Worm (Caenorhabditis elegans): ENCODE measurements around the gene Y73F8A.12.
"Not testable (repeated sequence)": the region's sequence is repeated elsewhere in the genome, so short reads cannot be mapped to it uniquely, and the experiment has no call there.

Gene Y73F8A.12

ce11 chrIV:15311590-15311989 is at the start of gene Y73F8A.12:
Gene Y73F8A.12 (minus strand): TSS chrIV:15311690.
- not testable (repeated sequence) for TF ChIP-seq unc-62 (GFP tag; optimal IDR thresholded peaks at IDR 0.05)

- TF ChIP-seq unc-62 (GFP tag; optimal IDR thresholded peaks at IDR 0.05), result no peak
These were observed 49.8 kb upstream of the Y73F8A.12 start, which contains the start of gene cpna-4 for ce11 chrIV:15361244-15361643. Gene cpna-4 (plus strand): TSS chrIV:15361544.

- TF ChIP-seq unc-62 (GFP tag; optimal IDR thresholded peaks at IDR 0.05), result no peak
These were observed 25.3 kb upstream of the Y73F8A.12 start, which contains the start of gene irld-59 for ce11 chrIV:15336778-15337177. Gene irld-59 (plus strand): TSS chrIV:15337078.

- no peak for TF ChIP-seq unc-62 (GFP tag; optimal IDR thresholded peaks at IDR 0.05)
These were observed 16.6 kb upstream of the Y73F8A.12 start, which contains the start of gene tbx-40 for ce11 chrIV:15328092-15328491. Gene tbx-40 (minus strand): TSS chrIV:15328192.

ce11 chrIV:15323593-15323992 is 12.1 kb upstream of the Y73F8A.12 start, which contains the start of gene tbx-39:
Gene tbx-39 (plus strand): TSS chrIV:15323893.
- TF ChIP-seq unc-62 (GFP tag; optimal IDR thresholded peaks at IDR 0.05), result no peak

ce11 chrIV:15321279-15321678 is 9.8 kb upstream of the Y73F8A.12 start, which contains the start of gene Y73F8A.15:
Gene Y73F8A.15 (plus strand): TSS chrIV:15321579.
- no peak for TF ChIP-seq unc-62 (GFP tag; optimal IDR thresholded peaks at IDR 0.05)

- not testable (repeated sequence) for TF ChIP-seq unc-62 (GFP tag; optimal IDR thresholded peaks at IDR 0.05)
These were observed 7.5 kb upstream of the Y73F8A.12 start, which contains the start of gene Y73F8A.14 for ce11 chrIV:15318982-15319381. Gene Y73F8A.14 (minus strand): TSS chrIV:15319082.

- TF ChIP-seq unc-62 (GFP tag; optimal IDR thresholded peaks at IDR 0.05), result no peak
These were observed 4.0 kb upstream of the Y73F8A.12 start for ce11 chrIV:15315502-15315901.

- TF ChIP-seq unc-62 (GFP tag; optimal IDR thresholded peaks at IDR 0.05), result no peak
These were observed 518 bp upstream of the Y73F8A.12 start, which contains the start of gene Y73F8A.13 for ce11 chrIV:15312008-15312407. Gene Y73F8A.13 (plus strand): TSS chrIV:15312247.

- no peak for TF ChIP-seq unc-62 (GFP tag; optimal IDR thresholded peaks at IDR 0.05)
These were observed 9.3 kb downstream of the Y73F8A.12 start, which contains the start of gene best-21 for ce11 chrIV:15302151-15302550. Gene best-21 (plus strand): TSS chrIV:15302451.

ce11 chrIV:15300041-15300440 is 11.4 kb downstream of the Y73F8A.12 start:
- no peak for TF ChIP-seq unc-62 (GFP tag; optimal IDR thresholded peaks at IDR 0.05)

ce11 chrIV:15294040-15294439 is 17.4 kb downstream of the Y73F8A.12 start, which contains the start of gene Y73F8A.10:
Gene Y73F8A.10 (plus strand): TSS chrIV:15294340.
- no peak for TF ChIP-seq unc-62 (GFP tag; optimal IDR thresholded peaks at IDR 0.05)

ce11 chrIV:15291607-15292006 is 19.9 kb downstream of the Y73F8A.12 start, which contains the start of gene pqn-91:
Gene pqn-91 (plus strand): TSS chrIV:15291907.
- TF ChIP-seq unc-62 (GFP tag; optimal IDR thresholded peaks at IDR 0.05), result no peak

ce11 chrIV:15291162-15291561 is 20.3 kb downstream of the Y73F8A.12 start, which contains the start of gene pqn-90:
Gene pqn-90 (minus strand): TSS chrIV:15291262.
- TF ChIP-seq unc-62 (GFP tag; optimal IDR thresholded peaks at IDR 0.05), result no peak

- no peak for TF ChIP-seq unc-62 (GFP tag; optimal IDR thresholded peaks at IDR 0.05)
These were observed 22.0 kb downstream of the Y73F8A.12 start for ce11 chrIV:15289508-15289907.

ce11 chrIV:15283617-15284016 is 27.9 kb downstream of the Y73F8A.12 start:
- no peak for TF ChIP-seq unc-62 (GFP tag; optimal IDR thresholded peaks at IDR 0.05)

ce11 chrIV:15280219-15280618 is 31.3 kb downstream of the Y73F8A.12 start:
- TF ChIP-seq unc-62 (GFP tag; optimal IDR thresholded peaks at IDR 0.05), result no peak

Measured in whole organism, dauer.